Fruit fly (Drosophila melanogaster) whole organism, embryonic: Measurements from ENCODE around the gene pyd.
A peak's percentile ranks its signal among the peaks of the same experiment; 100 is the strongest.

Experiments
- Atf6 ChIP-seq: fragments of 200-800 bp; sonication (Bioruptor generic); IDR thresholded peaks from 2 replicates; pipeline ENCODE4 v1.3.6; 2022; ENCODE audit warnings: missing biosample characterization, missing genetic modification characterization
- BEAF-32 ChIP-seq: fragments of 200-800 bp; sonication (Bioruptor generic); optimal IDR thresholded peaks from 3 replicates; lab custom pipeline; 2017; ENCODE audit warnings: missing biosample characterization, missing genetic modification characterization, mild to moderate bottlenecking, moderate library complexity, missing genetic modification reagents
- Bteb2 ChIP-seq: fragments of 200-800 bp; sonication (Bioruptor generic); optimal IDR thresholded peaks from 2 replicates; lab custom pipeline; 2016; ENCODE audit warnings: missing biosample characterization, missing genetic modification characterization
- CG11085 ChIP-seq: fragments of 200-800 bp; sonication (Bioruptor generic); IDR thresholded peaks from 2 replicates; pipeline ENCODE4 v1.3.6; 2022; ENCODE audit warnings: missing biosample characterization, missing genetic modification characterization
- CG11093 ChIP-seq: fragments of 200-800 bp; sonication (Bioruptor generic); IDR thresholded peaks from 3 replicates; pipeline ENCODE4 v1.3.6; 2022; ENCODE audit warnings: missing biosample characterization, missing genetic modification characterization
- CG11456 ChIP-seq: fragments of 200-800 bp; sonication (Bioruptor generic); IDR thresholded peaks from 3 replicates; pipeline ENCODE4 v1.3.6; 2022; ENCODE audit warnings: missing biosample characterization, missing genetic modification characterization
- CG11695 ChIP-seq: fragments of 200-800 bp; sonication (Bioruptor generic); IDR thresholded peaks from 3 replicates; pipeline ENCODE4 v1.3.6; 2022; ENCODE audit warnings: missing biosample characterization, missing genetic modification characterization
- CG13287 ChIP-seq: fragments of 200-800 bp; sonication (Bioruptor generic); IDR thresholded peaks from 2 replicates; pipeline ENCODE4 v1.3.6; 2022; ENCODE audit warnings: missing biosample characterization, missing genetic modification characterization; ENCODE audit not compliant: partially characterized antibody
- CG13894 ChIP-seq: fragments of 200-800 bp; sonication (Bioruptor generic); optimal IDR thresholded peaks from 3 replicates; lab custom pipeline; 2018; ENCODE audit warnings: missing biosample characterization, mild to moderate bottlenecking, missing genetic modification characterization, moderate library complexity
- CG14441 ChIP-seq: fragments of 200-800 bp; sonication (Bioruptor generic); IDR thresholded peaks from 2 replicates; pipeline ENCODE4 v1.3.6; 2022; ENCODE audit warnings: missing biosample characterization, missing genetic modification characterization
- CG15696 ChIP-seq: fragments of 200-800 bp; sonication (Bioruptor generic); optimal IDR thresholded peaks from 2 replicates; lab custom pipeline; 2019; ENCODE audit warnings: missing biosample characterization, mild to moderate bottlenecking, missing genetic modification characterization, moderate library complexity
- CG18476 ChIP-seq: fragments of 200-800 bp; sonication (Bioruptor generic); optimal IDR thresholded peaks from 2 replicates; lab custom pipeline; 2016; ENCODE audit warnings: missing biosample characterization, mild to moderate bottlenecking, missing genetic modification characterization
- CG3065 ChIP-seq: fragments of 200-800 bp; sonication (Bioruptor generic); optimal IDR thresholded peaks from 2 replicates; lab custom pipeline; 2016; ENCODE audit warnings: missing biosample characterization, missing genetic modification characterization
- CG3407 ChIP-seq: fragments of 200-800 bp; sonication (Bioruptor generic); optimal IDR thresholded peaks from 2 replicates; lab custom pipeline; 2018; ENCODE audit warnings: missing biosample characterization, mild to moderate bottlenecking, missing genetic modification characterization
- CG5180 ChIP-seq: fragments of 200-800 bp; sonication (Bioruptor generic); optimal IDR thresholded peaks from 3 replicates; lab custom pipeline; 2017; ENCODE audit warnings: missing biosample characterization, missing genetic modification characterization, mild to moderate bottlenecking, moderate library complexity, missing genetic modification reagents
- CG7839 ChIP-seq: fragments of 200-800 bp; sonication (Bioruptor generic); optimal IDR thresholded peaks from 3 replicates; lab custom pipeline; 2018; ENCODE audit warnings: missing biosample characterization, mild to moderate bottlenecking, missing genetic modification characterization, moderate library complexity
- CG8089 ChIP-seq: fragments of 200-800 bp; sonication (Bioruptor generic); optimal IDR thresholded peaks from 3 replicates; lab custom pipeline; 2016; ENCODE audit warnings: missing biosample characterization, missing genetic modification characterization
- CHES-1-like ChIP-seq: fragments of 200-800 bp; sonication (Bioruptor generic); optimal IDR thresholded peaks from 2 replicates; lab custom pipeline; 2016; ENCODE audit warnings: missing biosample characterization, missing genetic modification characterization
- CrebB ChIP-seq: fragments of 200-800 bp; sonication (Bioruptor generic); optimal IDR thresholded peaks from 3 replicates; lab custom pipeline; 2018; ENCODE audit warnings: missing biosample characterization, mild to moderate bottlenecking, missing genetic modification characterization
- Dref ChIP-seq: fragments of 200-800 bp; sonication (Bioruptor generic); IDR thresholded peaks from 2 replicates; pipeline ENCODE4 v1.3.6; 2022; ENCODE audit warnings: missing biosample characterization, missing genetic modification characterization
- H15 ChIP-seq: fragments of 200-800 bp; sonication (Bioruptor generic); IDR thresholded peaks from 3 replicates; pipeline ENCODE4 v1.3.6; 2022; ENCODE audit warnings: missing biosample characterization, missing genetic modification characterization
- HHEX ChIP-seq: fragments of 200-800 bp; sonication (Bioruptor generic); optimal IDR thresholded peaks from 3 replicates; lab custom pipeline; 2017; ENCODE audit warnings: missing biosample characterization, mild to moderate bottlenecking, missing genetic modification characterization, missing genetic modification reagents
- Hey ChIP-seq: fragments of 200-800 bp; sonication (Bioruptor generic); optimal IDR thresholded peaks from 3 replicates; lab custom pipeline; 2018; ENCODE audit warnings: missing biosample characterization, mild to moderate bottlenecking, missing genetic modification characterization
- Hmr ChIP-seq: fragments of 200-800 bp; sonication (Bioruptor generic); optimal IDR thresholded peaks from 3 replicates; lab custom pipeline; 2017; ENCODE audit warnings: mild to moderate bottlenecking, missing biosample characterization, missing genetic modification reagents, missing genetic modification characterization
- Mad ChIP-seq: fragments of 200-800 bp; sonication (Bioruptor generic); optimal IDR thresholded peaks from 2 replicates; lab custom pipeline; 2016; ENCODE audit warnings: missing biosample characterization, missing genetic modification characterization
- Mes4 ChIP-seq: fragments of 200-800 bp; sonication (Bioruptor generic); optimal IDR thresholded peaks from 2 replicates; lab custom pipeline; 2016; ENCODE audit warnings: missing biosample characterization, missing genetic modification characterization
- Ptx1 ChIP-seq: fragments of 200-800 bp; sonication (Bioruptor generic); IDR thresholded peaks from 2 replicates; pipeline ENCODE4 v1.3.6; 2022; ENCODE audit warnings: missing biosample characterization, missing genetic modification characterization
- ap ChIP-seq: fragments of 200-800 bp; sonication (Bioruptor generic); IDR thresholded peaks from 2 replicates; pipeline ENCODE4 v1.3.6; 2022; ENCODE audit warnings: missing biosample characterization, missing genetic modification characterization
- btn ChIP-seq: fragments of 200-800 bp; sonication (Bioruptor generic); optimal IDR thresholded peaks from 2 replicates; lab custom pipeline; 2016; ENCODE audit warnings: missing biosample characterization, missing genetic modification characterization
- cato ChIP-seq: fragments of 200-800 bp; sonication (Bioruptor generic); optimal IDR thresholded peaks from 2 replicates; lab custom pipeline; 2016; ENCODE audit warnings: missing biosample characterization, missing genetic modification characterization, borderline replicate concordance
- crc ChIP-seq: fragments of 200-800 bp; sonication (Bioruptor generic); optimal IDR thresholded peaks from 2 replicates; lab custom pipeline; 2016; ENCODE audit warnings: missing biosample characterization, missing genetic modification characterization
- disco-r ChIP-seq: fragments of 200-800 bp; sonication (Bioruptor generic); optimal IDR thresholded peaks from 2 replicates; lab custom pipeline; 2016; ENCODE audit warnings: missing biosample characterization, missing genetic modification characterization
- eve ChIP-seq, 2 experiments: fragments of >200 bp; optimal IDR thresholded peaks; 2 replicates each; lab custom pipeline; 2017; ENCODE audit warnings: missing biosample characterization in 2 of 2, missing genetic modification characterization in 2 of 2
- fd3F ChIP-seq: fragments of 200-800 bp; sonication (Bioruptor generic); optimal IDR thresholded peaks from 2 replicates; lab custom pipeline; 2018; ENCODE audit warnings: missing biosample characterization, mild to moderate bottlenecking, missing genetic modification characterization, moderate library complexity
- ind ChIP-seq: fragments of 200-800 bp; sonication (Bioruptor generic); optimal IDR thresholded peaks from 3 replicates; lab custom pipeline; 2016; ENCODE audit warnings: missing biosample characterization, missing genetic modification characterization
- jing ChIP-seq: fragments of 200-800 bp; sonication (Bioruptor generic); optimal IDR thresholded peaks from 2 replicates; lab custom pipeline; 2018; ENCODE audit warnings: missing biosample characterization, mild to moderate bottlenecking, missing genetic modification characterization
- lilli ChIP-seq: fragments of 200-800 bp; sonication (Bioruptor generic); optimal IDR thresholded peaks from 3 replicates; lab custom pipeline; 2016; ENCODE audit warnings: missing biosample characterization, missing genetic modification characterization
- lov ChIP-seq, 2 experiments: fragments of 200-800 bp in 1 of 2; fragments of >200 bp in 1 of 2; sonication (Bioruptor generic) in 1 of 2; IDR thresholded peaks in 1 of 2; optimal IDR thresholded peaks in 1 of 2; 2 replicates in 1 of 2; 3 replicates in 1 of 2; pipeline versions ENCODE4 v1.3.6 to Lab custom; 2017 to 2022; ENCODE audit warnings: missing biosample characterization in 1 of 2, missing genetic modification characterization in 1 of 2
- luna ChIP-seq: fragments of 200-800 bp; sonication (Bioruptor generic); optimal IDR thresholded peaks from 2 replicates; lab custom pipeline; 2016; ENCODE audit warnings: missing biosample characterization, missing genetic modification characterization
- mirr ChIP-seq: fragments of 200-800 bp; sonication (Bioruptor generic); optimal IDR thresholded peaks from 3 replicates; lab custom pipeline; 2018; ENCODE audit warnings: missing biosample characterization, mild to moderate bottlenecking, missing genetic modification characterization
- nmo ChIP-seq: fragments of 200-800 bp; sonication (Bioruptor generic); optimal IDR thresholded peaks from 2 replicates; lab custom pipeline; 2018; ENCODE audit warnings: missing biosample characterization, mild to moderate bottlenecking, missing genetic modification characterization, moderate library complexity
- otp ChIP-seq: fragments of 200-800 bp; sonication (Bioruptor generic); IDR thresholded peaks from 3 replicates; pipeline ENCODE4, ENCODE4 v1.3.6; 2022; ENCODE audit warnings: missing biosample characterization, missing genetic modification characterization
- pum ChIP-seq: fragments of 200-800 bp; sonication (Bioruptor generic); optimal IDR thresholded peaks from 2 replicates; lab custom pipeline; 2016; ENCODE audit warnings: missing biosample characterization, missing genetic modification characterization
- ro ChIP-seq: fragments of 200-800 bp; sonication (Bioruptor generic); IDR thresholded peaks from 2 replicates; pipeline ENCODE4 v1.3.6; 2022; ENCODE audit warnings: missing biosample characterization, missing genetic modification characterization
- salm ChIP-seq: fragments of 200-800 bp; sonication (Bioruptor generic); optimal IDR thresholded peaks from 2 replicates; lab custom pipeline; 2018; ENCODE audit warnings: missing biosample characterization, mild to moderate bottlenecking, missing genetic modification characterization
- sim ChIP-seq: fragments of 200-800 bp; sonication (Bioruptor generic); IDR thresholded peaks from 2 replicates; pipeline ENCODE4 v1.3.6; 2022; ENCODE audit warnings: missing biosample characterization, missing genetic modification characterization
- sima ChIP-seq: fragments of 200-800 bp; sonication (Bioruptor generic); optimal IDR thresholded peaks from 2 replicates; lab custom pipeline; 2016; ENCODE audit warnings: missing biosample characterization, missing genetic modification characterization
- trem ChIP-seq: fragments of 200-800 bp; optimal IDR thresholded peaks from 3 replicates; lab custom pipeline; 2019; ENCODE audit warnings: missing biosample characterization, mild to moderate bottlenecking, missing genetic modification characterization, moderate library complexity
- unpg ChIP-seq: fragments of 200-800 bp; sonication (Bioruptor generic); optimal IDR thresholded peaks from 3 replicates; lab custom pipeline; 2018; ENCODE audit warnings: missing biosample characterization, mild to moderate bottlenecking, missing genetic modification characterization, moderate library complexity

pyd gene

dm6 chr3R:8979850-8980775 is 48.4 kb upstream of the pyd start (continued):
- TF ChIP-seq ind = no peak
- TF ChIP-seq trem (tag; lab: Kevin White, UChicago) = peak; percentile 27
- TF ChIP-seq CG13287 (GFP tag; lab: Robert Waterston, UW) = peak; percentile 2
- no peak for TF ChIP-seq salm (tag; lab: Kevin White, UChicago)
- no peak for TF ChIP-seq CG3065 (GFP tag; lab: Kevin White, UChicago)
- no peak for TF ChIP-seq CG8089
- no peak for TF ChIP-seq CG18476
- TF ChIP-seq Ptx1 = no peak
- TF ChIP-seq eve (GFP tag; optimal IDR thresholded peaks at IDR 0.05; lab: Kevin White, UChicago) = no peak
- no peak for TF ChIP-seq CrebB (tag; lab: Kevin White, UChicago)
- no peak for TF ChIP-seq otp (GFP tag; lab: Robert Waterston, UW)
- TF ChIP-seq ap = no peak
- TF ChIP-seq mirr (GFP tag; lab: Kevin White, UChicago) = peak; percentile 10
- no peak for TF ChIP-seq CG3407 (GFP tag; lab: Kevin White, UChicago)
- no peak for TF ChIP-seq ro (GFP tag; lab: Robert Waterston, UW)
- TF ChIP-seq CG11695 = no peak
- peak; percentile 56 for TF ChIP-seq CG5180
- TF ChIP-seq CHES-1-like (GFP tag; lab: Kevin White, UChicago) = no peak
- TF ChIP-seq Hey = no peak
- TF ChIP-seq disco-r (GFP tag; lab: Kevin White, UChicago) = no peak
- no peak for TF ChIP-seq Bteb2 (GFP tag; lab: Kevin White, UChicago)
- no peak for TF ChIP-seq Atf6
- TF ChIP-seq lov (optimal IDR thresholded peaks at IDR 0.05; lab: Kevin White, UChicago) = no peak
- TF ChIP-seq lov (GFP tag; IDR thresholded peaks at IDR 0.05; lab: Robert Waterston, UW) = 0 out of 3 replicates have a peak, but pooled peaks have one; percentile 4
- no peak for TF ChIP-seq CG15696 (tag; lab: Kevin White, UChicago)
- no peak for TF ChIP-seq btn (GFP tag; lab: Kevin White, UChicago)
- TF ChIP-seq cato (GFP tag; lab: Kevin White, UChicago) = no peak
- no peak for TF ChIP-seq CG14441 (GFP tag; lab: Robert Waterston, UW)
- TF ChIP-seq HHEX (GFP tag; lab: Kevin White, UChicago) = no peak
- TF ChIP-seq CG7839 (tag; lab: Kevin White, UChicago) = peak; percentile 25
- no peak for TF ChIP-seq CG11093 (GFP tag; lab: Robert Waterston, UW)
- no peak for TF ChIP-seq crc (GFP tag; lab: Kevin White, UChicago)
- peak; percentile 11 for TF ChIP-seq luna (GFP tag; lab: Kevin White, UChicago)
- no peak for TF ChIP-seq Mes4 (GFP tag; lab: Kevin White, UChicago)
- no peak for TF ChIP-seq lilli
- peak; percentile 16 for TF ChIP-seq Hmr (GFP tag; lab: Kevin White, UChicago)
- TF ChIP-seq CG11456 (GFP tag; lab: Robert Waterston, UW) = 0 out of 3 replicates have a peak, but pooled peaks have one; percentile 23
- no peak for TF ChIP-seq fd3F (GFP tag; lab: Kevin White, UChicago)
- TF ChIP-seq jing (GFP tag; lab: Kevin White, UChicago) = no peak
- 0 out of 2 replicates have a peak, but pooled peaks have one; percentile 27 for TF ChIP-seq sim
- TF ChIP-seq CG13894 (tag; lab: Kevin White, UChicago) = peak; percentile 22
- no peak for TF ChIP-seq CG11085 (GFP tag; lab: Robert Waterston, UW)
- TF ChIP-seq BEAF-32 = peak; percentile 6
- TF ChIP-seq nmo = peak; percentile 35
- peak; percentile 8 for TF ChIP-seq pum (GFP tag; lab: Kevin White, UChicago)
- no peak for TF ChIP-seq sima
- peak; percentile 14 for TF ChIP-seq Mad (GFP tag; lab: Kevin White, UChicago)
- 0 out of 3 replicates have a peak, but pooled peaks have one; percentile 6 for TF ChIP-seq H15 (GFP tag; lab: Robert Waterston, UW)
- no peak for TF ChIP-seq Dref (GFP tag; lab: Robert Waterston, UW)
- TF ChIP-seq unpg (GFP tag; lab: Kevin White, UChicago) = no peak
